ENCODE assay signal across 2 fruit fly cellular contexts in the genomic region with DNA sequence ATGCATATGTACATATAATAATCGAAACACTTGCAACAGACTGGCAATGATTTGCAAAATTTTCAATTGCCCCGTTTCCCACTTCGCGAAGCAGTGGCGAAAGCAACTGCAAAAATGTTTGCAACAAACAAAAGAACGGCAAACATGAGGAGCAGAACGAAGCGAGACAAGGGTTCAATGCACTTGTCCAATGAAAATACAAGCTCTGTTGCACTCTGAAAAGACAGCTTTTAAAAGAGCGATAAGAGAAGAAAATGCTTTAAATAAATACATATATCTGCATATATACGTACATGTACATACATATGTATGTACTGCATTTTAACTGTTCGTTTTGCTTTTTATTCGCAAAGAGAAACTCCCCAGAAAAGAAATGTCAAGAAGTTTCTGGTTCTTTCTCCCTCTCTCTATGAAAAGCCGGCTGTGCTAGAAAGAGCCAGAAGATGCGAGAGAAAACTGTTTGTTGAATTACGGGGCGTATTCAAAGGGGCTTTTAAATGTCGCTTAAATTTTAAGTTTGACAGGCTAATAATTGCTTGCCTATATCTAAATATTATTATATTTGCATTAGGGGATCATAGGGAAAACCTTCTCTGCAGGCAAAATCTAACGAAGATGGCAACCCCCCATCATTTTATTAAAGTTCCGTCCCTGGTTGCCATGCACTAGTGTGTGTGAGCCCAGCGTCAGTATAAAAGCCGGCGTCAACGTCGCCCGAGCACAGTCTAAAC.
A peak's percentile ranks its signal among the peaks of the same experiment; 100 is the strongest.
TF ChIP-seq lines count a peak whose summit lies in the region.

TSS of gene Hsp27 (plus strand) at position 719 of the 731 bp plus-strand sequence.

TF ChIP-seq in whole organism, embryonic, 481 proteins besides CTCF, POLR2A, EP300 and RAD21 (continued from another document and continues in another):
- peak; percentile 27 for TF ChIP-seq CG8478 (optimal IDR thresholded peaks at IDR 0.05; lab: Kevin White, UChicago)
- peak; percentile 80 for TF ChIP-seq wek (GFP tag; optimal IDR thresholded peaks at IDR 0.05; lab: Kevin White, UChicago)
- peak; percentile 92 for TF ChIP-seq CG4707 (GFP tag; optimal IDR thresholded peaks at IDR 0.05; lab: Kevin White, UChicago)
- TF ChIP-seq ham (GFP tag; IDR thresholded peaks at IDR 0.05; lab: Robert Waterston, UW), result peak; percentile 86
- peak; percentile 99 for TF ChIP-seq CG30403 (GFP tag; optimal IDR thresholded peaks at IDR 0.05; lab: Kevin White, UChicago)
- TF ChIP-seq jing (GFP tag; optimal IDR thresholded peaks at IDR 0.05; lab: Kevin White, UChicago), result peak; percentile 96
- peak; percentile 99 for TF ChIP-seq unpg (GFP tag; optimal IDR thresholded peaks at IDR 0.05; lab: Kevin White, UChicago)
- TF ChIP-seq lola (GFP tag; optimal IDR thresholded peaks at IDR 0.05; lab: Kevin White, UChicago), result peak in 1 of 3 experiments; percentile 95
- peak; percentile 99 for TF ChIP-seq lab (GFP tag; optimal IDR thresholded peaks at IDR 0.05; lab: Kevin White, UChicago)
- TF ChIP-seq CG30431 (GFP tag; optimal IDR thresholded peaks at IDR 0.05; lab: Kevin White, UChicago), result peak; percentile 98
- TF ChIP-seq CG13894 (tag; optimal IDR thresholded peaks at IDR 0.05; lab: Kevin White, UChicago), result peak; percentile 93
- TF ChIP-seq p53 (GFP tag; optimal IDR thresholded peaks at IDR 0.05; lab: Kevin White, UChicago), result peak; percentile 76
- TF ChIP-seq Optix (GFP tag; IDR thresholded peaks at IDR 0.05; lab: Robert Waterston, UW), result peak; percentile 99
- TF ChIP-seq CG32532 (GFP tag; IDR thresholded peaks at IDR 0.05; lab: Robert Waterston, UW), result peak; percentile 99
- peak; percentile 62 for TF ChIP-seq CG4282 (GFP tag; optimal IDR thresholded peaks at IDR 0.05; lab: Kevin White, UChicago)
- TF ChIP-seq CG1792 (GFP tag; optimal IDR thresholded peaks at IDR 0.05; lab: Kevin White, UChicago), result peak; percentile 92
- TF ChIP-seq CG17802 (tag; optimal IDR thresholded peaks at IDR 0.05; lab: Kevin White, UChicago), result peak; percentile 91
- TF ChIP-seq en (GFP tag; optimal IDR thresholded peaks at IDR 0.05; lab: Kevin White, UChicago), result peak; percentile 65
- TF ChIP-seq CG18262 (tag; optimal IDR thresholded peaks at IDR 0.05; lab: Kevin White, UChicago), result peak; percentile 99
- TF ChIP-seq Bgb (GFP tag; IDR thresholded peaks at IDR 0.05; lab: Robert Waterston, UW; ENCODE audit: partially characterized antibody), result no peak
- peak; percentile 98 for TF ChIP-seq tin (GFP tag; optimal IDR thresholded peaks at IDR 0.05; lab: Kevin White, UChicago)
- peak; percentile 96 for TF ChIP-seq Spps (tag; optimal IDR thresholded peaks at IDR 0.05; lab: Kevin White, UChicago)
- TF ChIP-seq Hmx (GFP tag; optimal IDR thresholded peaks at IDR 0.05; lab: Kevin White, UChicago), result peak; percentile 83
- TF ChIP-seq Usf (GFP tag; optimal IDR thresholded peaks at IDR 0.05; lab: Kevin White, UChicago), result peak; percentile 96
- TF ChIP-seq CG10565 (GFP tag; optimal IDR thresholded peaks at IDR 0.05; lab: Kevin White, UChicago), result peak; percentile 92
- peak; percentile 97 for TF ChIP-seq Atf6 (GFP tag; IDR thresholded peaks at IDR 0.05; lab: Robert Waterston, UW)
- peak; percentile 97 for TF ChIP-seq CG6254 (GFP tag; optimal IDR thresholded peaks at IDR 0.05; lab: Kevin White, UChicago)
- peak in 1 of 2 experiments; percentile 50 for TF ChIP-seq tll (GFP tag; optimal IDR thresholded peaks at IDR 0.05; lab: Kevin White, UChicago)
- TF ChIP-seq grn (GFP tag; optimal IDR thresholded peaks at IDR 0.05; lab: Kevin White, UChicago), result peak; percentile 86
- peak; percentile 99 for TF ChIP-seq ranshi (GFP tag; IDR thresholded peaks at IDR 0.05; lab: Robert Waterston, UW)
- peak; percentile 99 for TF ChIP-seq dmrt99B (tag; optimal IDR thresholded peaks at IDR 0.05; lab: Kevin White, UChicago)
- TF ChIP-seq salm (tag; optimal IDR thresholded peaks at IDR 0.05; lab: Kevin White, UChicago), result peak; percentile 97
- TF ChIP-seq sqz (GFP tag; optimal IDR thresholded peaks at IDR 0.05; lab: Kevin White, UChicago), result peak; percentile 93
- peak; percentile 98 for TF ChIP-seq nom (GFP tag; optimal IDR thresholded peaks at IDR 0.05; lab: Kevin White, UChicago)
- TF ChIP-seq gt (GFP tag; IDR thresholded peaks at IDR 0.05; lab: Robert Waterston, UW), result peak; percentile 97
- TF ChIP-seq CG6689 (GFP tag; IDR thresholded peaks at IDR 0.05; lab: Robert Waterston, UW), result peak; percentile 99
- peak; percentile 97 for TF ChIP-seq org-1 (GFP tag; optimal IDR thresholded peaks at IDR 0.05; lab: Kevin White, UChicago)
- peak; percentile 98 for TF ChIP-seq gsb-n (tag; optimal IDR thresholded peaks at IDR 0.05; lab: Kevin White, UChicago)
- peak; percentile 97 for TF ChIP-seq CG10366 (GFP tag; IDR thresholded peaks at IDR 0.05; lab: Robert Waterston, UW)
- TF ChIP-seq CG34376 (GFP tag; optimal IDR thresholded peaks at IDR 0.05; lab: Kevin White, UChicago), result peak; percentile 94
- TF ChIP-seq Xrp1 (GFP tag; IDR thresholded peaks at IDR 0.05; lab: Robert Waterston, UW), result peak; percentile 99
- peak; percentile 92 for TF ChIP-seq Hand (GFP tag; optimal IDR thresholded peaks at IDR 0.05; lab: Kevin White, UChicago)
- TF ChIP-seq ato (GFP tag; IDR thresholded peaks at IDR 0.05; lab: Robert Waterston, UW; ENCODE audit: partially characterized antibody), result no peak
- TF ChIP-seq YL-1 (GFP tag; optimal IDR thresholded peaks at IDR 0.05; lab: Kevin White, UChicago), result peak; percentile 94
- no peak for TF ChIP-seq Scr (GFP tag; IDR thresholded peaks at IDR 0.05; lab: Robert Waterston, UW; ENCODE audit: partially characterized antibody)
- TF ChIP-seq oc (tag; optimal IDR thresholded peaks at IDR 0.05; lab: Kevin White, UChicago), result peak; percentile 99
- peak; percentile 94 for TF ChIP-seq CG6654 (GFP tag; optimal IDR thresholded peaks at IDR 0.05; lab: Kevin White, UChicago)
- TF ChIP-seq ken (GFP tag; IDR thresholded peaks at IDR 0.05; lab: Robert Waterston, UW), result peak; percentile 99
- TF ChIP-seq cas (GFP tag; IDR thresholded peaks at IDR 0.05; lab: Robert Waterston, UW), result peak; percentile 95
- TF ChIP-seq pzg (GFP tag; optimal IDR thresholded peaks at IDR 0.05; lab: Kevin White, UChicago), result peak; percentile 25
- TF ChIP-seq CG5180 (GFP tag; optimal IDR thresholded peaks at IDR 0.05; lab: Kevin White, UChicago), result peak; percentile 87
- TF ChIP-seq CG4820 (GFP tag; optimal IDR thresholded peaks at IDR 0.05; lab: Kevin White, UChicago), result peak; percentile 98
- peak; percentile 99 for TF ChIP-seq sisA (GFP tag; IDR thresholded peaks at IDR 0.05; lab: Robert Waterston, UW)
- TF ChIP-seq scrt (GFP tag; optimal IDR thresholded peaks at IDR 0.05; lab: Kevin White, UChicago), result peak; percentile 95
- peak; percentile 96 for TF ChIP-seq CG7987 (GFP tag; optimal IDR thresholded peaks at IDR 0.05; lab: Kevin White, UChicago)
- peak; percentile 82 for TF ChIP-seq CkIIα-i1 (GFP tag; IDR thresholded peaks at IDR 0.05; lab: Robert Waterston, UW)
- TF ChIP-seq Tbp (GFP tag; optimal IDR thresholded peaks at IDR 0.05; lab: Kevin White, UChicago), result no peak
- TF ChIP-seq kah (GFP tag; optimal IDR thresholded peaks at IDR 0.05; lab: Kevin White, UChicago), result peak; percentile 91
- TF ChIP-seq CG17186 (GFP tag; optimal IDR thresholded peaks at IDR 0.05; lab: Kevin White, UChicago), result peak; percentile 92
- TF ChIP-seq ara (GFP tag; IDR thresholded peaks at IDR 0.05; lab: Robert Waterston, UW), result peak; percentile 99
- peak; percentile 96 for TF ChIP-seq CG4854 (GFP tag; optimal IDR thresholded peaks at IDR 0.05; lab: Kevin White, UChicago)

TF ChIP-seq in whole organism, prepupa, 60 proteins besides CTCF, POLR2A, EP300 and RAD21 (continued from another document):
- TF ChIP-seq acj6 (GFP tag; optimal IDR thresholded peaks at IDR 0.05; lab: Kevin White, UChicago), result peak; percentile 100
- peak; percentile 100 for TF ChIP-seq CG3032 (tag; optimal IDR thresholded peaks at IDR 0.05; lab: Kevin White, UChicago)
- peak; percentile 100 for TF ChIP-seq CG10631 (GFP tag; optimal IDR thresholded peaks at IDR 0.05; lab: Kevin White, UChicago)
- TF ChIP-seq Gug (GFP tag; IDR thresholded peaks at IDR 0.05; lab: Robert Waterston, UW), result peak; percentile 100
- TF ChIP-seq Hr38 (GFP tag; optimal IDR thresholded peaks at IDR 0.05; lab: Kevin White, UChicago), result peak; percentile 70
- TF ChIP-seq CG6792 (GFP tag; optimal IDR thresholded peaks at IDR 0.05; lab: Kevin White, UChicago), result peak; percentile 100
- TF ChIP-seq CG9139 (GFP tag; optimal IDR thresholded peaks at IDR 0.05; lab: Kevin White, UChicago), result peak; percentile 99
- TF ChIP-seq Eip75B (GFP tag; optimal IDR thresholded peaks at IDR 0.05; lab: Kevin White, UChicago), result peak; percentile 100
- TF ChIP-seq Sox102F (GFP tag; optimal IDR thresholded peaks at IDR 0.05; lab: Kevin White, UChicago), result peak; percentile 100
- TF ChIP-seq dac (GFP tag; optimal IDR thresholded peaks at IDR 0.05; lab: Kevin White, UChicago), result peak; percentile 100
- TF ChIP-seq CG8632 (GFP tag; optimal IDR thresholded peaks at IDR 0.05; lab: Kevin White, UChicago), result peak; percentile 100
- peak; percentile 100 for TF ChIP-seq Met (GFP tag; optimal IDR thresholded peaks at IDR 0.05; lab: Kevin White, UChicago)
- TF ChIP-seq lz (GFP tag; optimal IDR thresholded peaks at IDR 0.05; lab: Kevin White, UChicago), result peak; percentile 100
- peak; percentile 100 for TF ChIP-seq Lpt (GFP tag; optimal IDR thresholded peaks at IDR 0.05; lab: Kevin White, UChicago)
